Worm (Caenorhabditis elegans): ENCODE results near the gene cht-3.

ce11 chrIV:7043430-7043829 lies 40.0 kb downstream of the cht-3 start:
- TF ChIP-seq saeg-2 (GFP tag; IDR thresholded peaks at IDR 0.05) = no peak
- TF ChIP-seq T20F7.1 (GFP tag; optimal IDR thresholded peaks at IDR 0.05) = no peak
- TF ChIP-seq ceh-82 (tag; optimal IDR thresholded peaks at IDR 0.05) = no peak
- no peak for TF ChIP-seq dve-1 (tag; optimal IDR thresholded peaks at IDR 0.05; ENCODE audit: insufficient read depth)
- no peak for TF ChIP-seq F37D6.2 (tag; optimal IDR thresholded peaks at IDR 0.05)
- TF ChIP-seq nhr-102 (tag; optimal IDR thresholded peaks at IDR 0.05) = no peak
- no peak for TF ChIP-seq ZK546.5 (tag; optimal IDR thresholded peaks at IDR 0.05)
- TF ChIP-seq dpl-1 (GFP tag; optimal IDR thresholded peaks at IDR 0.05) = no peak
- TF ChIP-seq hif-1 (tag; optimal IDR thresholded peaks at IDR 0.05) = no peak
